Fruit fly (Drosophila melanogaster) whole organism, embryonic: ENCODE data around the gene Osbp.

Experiments used
- CG10321 ChIP-seq: fragments of 200-800 bp; sonication (Bioruptor generic); IDR thresholded peaks from 2 replicates; pipeline ENCODE4 v1.3.6; 2022; ENCODE audit warnings: missing biosample characterization, missing genetic modification characterization
- CG10654 ChIP-seq: fragments of 200-800 bp; sonication (Bioruptor generic); optimal IDR thresholded peaks from 2 replicates; lab custom pipeline; 2016; ENCODE audit warnings: missing biosample characterization, missing genetic modification characterization
- CG10979 ChIP-seq: fragments of 200-800 bp; sonication (Bioruptor generic); optimal IDR thresholded peaks from 2 replicates; lab custom pipeline; 2018; ENCODE audit warnings: missing biosample characterization, mild to moderate bottlenecking, missing genetic modification characterization, moderate library complexity
- CG11696 ChIP-seq: fragments of 200-800 bp; sonication (Bioruptor generic); IDR thresholded peaks from 2 replicates; pipeline ENCODE4 v1.3.6; 2022; ENCODE audit warnings: missing biosample characterization, missing genetic modification characterization
- CG14014 ChIP-seq: fragments of 200-800 bp; sonication (Bioruptor generic); IDR thresholded peaks from 2 replicates; pipeline ENCODE4 v1.3.6; 2022; ENCODE audit warnings: missing biosample characterization, missing genetic modification characterization
- CG14667 ChIP-seq: fragments of 200-800 bp; sonication (Bioruptor generic); IDR thresholded peaks from 2 replicates; pipeline ENCODE4 v1.3.6; 2022; ENCODE audit warnings: missing biosample characterization, missing genetic modification characterization
- CG17361 ChIP-seq: fragments of 200-800 bp; sonication (Bioruptor generic); IDR thresholded peaks from 3 replicates; pipeline ENCODE4 v1.3.6; 2022; ENCODE audit warnings: missing biosample characterization, missing genetic modification characterization
- CG17612 ChIP-seq: fragments of 200-800 bp; sonication (Bioruptor generic); IDR thresholded peaks from 2 replicates; pipeline ENCODE4 v1.3.6; 2022; ENCODE audit warnings: missing biosample characterization, missing genetic modification characterization
- CG17912 ChIP-seq: fragments of 200-800 bp; sonication (Bioruptor generic); optimal IDR thresholded peaks from 2 replicates; lab custom pipeline; 2018; ENCODE audit warnings: missing biosample characterization, mild to moderate bottlenecking, missing genetic modification characterization
- CG1832 ChIP-seq: fragments of 200-800 bp; sonication (Bioruptor generic); optimal IDR thresholded peaks from 2 replicates; lab custom pipeline; 2017; ENCODE audit warnings: missing biosample characterization, mild to moderate bottlenecking, missing genetic modification characterization, inconsistent platforms
- CG31365 ChIP-seq: fragments of 200-800 bp; sonication (Bioruptor generic); optimal IDR thresholded peaks from 2 replicates; lab custom pipeline; 2018; ENCODE audit warnings: missing biosample characterization, mild to moderate bottlenecking, missing genetic modification characterization
- CG32767 ChIP-seq: fragments of 200-800 bp; sonication (Bioruptor generic); IDR thresholded peaks from 2 replicates; pipeline ENCODE4 v1.3.6; 2022; ENCODE audit warnings: missing biosample characterization, missing genetic modification characterization
- CG3407 ChIP-seq: fragments of 200-800 bp; sonication (Bioruptor generic); optimal IDR thresholded peaks from 2 replicates; lab custom pipeline; 2018; ENCODE audit warnings: missing biosample characterization, mild to moderate bottlenecking, missing genetic modification characterization
- CG34422 ChIP-seq: fragments of 200-800 bp; sonication (Bioruptor generic); IDR thresholded peaks from 3 replicates; pipeline ENCODE4 v1.3.6; 2022; ENCODE audit warnings: missing biosample characterization, missing genetic modification characterization
- CG4617 ChIP-seq: fragments of 200-800 bp; sonication (Bioruptor generic); optimal IDR thresholded peaks from 3 replicates; lab custom pipeline; 2016; ENCODE audit warnings: missing biosample characterization, missing genetic modification characterization, borderline replicate concordance
- CG4820 ChIP-seq: fragments of 200-800 bp; sonication (Bioruptor generic); optimal IDR thresholded peaks from 3 replicates; lab custom pipeline; 2016; ENCODE audit warnings: missing biosample characterization, missing genetic modification characterization
- CG6254 ChIP-seq: fragments of 200-800 bp; sonication (Bioruptor generic); optimal IDR thresholded peaks from 3 replicates; lab custom pipeline; 2017; ENCODE audit warnings: mild to moderate bottlenecking, missing biosample characterization, missing genetic modification reagents, missing genetic modification characterization
- CG7786 ChIP-seq: fragments of 200-800 bp; sonication (Bioruptor generic); optimal IDR thresholded peaks from 2 replicates; lab custom pipeline; 2016; ENCODE audit warnings: missing biosample characterization, missing genetic modification characterization
- Drgx ChIP-seq: fragments of 200-800 bp; sonication (Bioruptor generic); IDR thresholded peaks from 2 replicates; pipeline ENCODE4 v1.3.6; 2022; ENCODE audit warnings: missing biosample characterization, missing genetic modification characterization
- Hmr ChIP-seq: fragments of 200-800 bp; sonication (Bioruptor generic); optimal IDR thresholded peaks from 3 replicates; lab custom pipeline; 2017; ENCODE audit warnings: mild to moderate bottlenecking, missing biosample characterization, missing genetic modification reagents, missing genetic modification characterization
- Lhr ChIP-seq: fragments of 200-800 bp; sonication (Bioruptor generic); optimal IDR thresholded peaks from 3 replicates; lab custom pipeline; 2017; ENCODE audit warnings: mild to moderate bottlenecking, missing biosample characterization, missing genetic modification reagents, missing genetic modification characterization
- Poxn ChIP-seq: fragments of 200-800 bp; sonication (Bioruptor generic); IDR thresholded peaks from 2 replicates; pipeline ENCODE4 v1.3.6; 2022; ENCODE audit warnings: missing biosample characterization, missing genetic modification characterization
- Sin3A ChIP-seq: fragments of >200 bp; optimal IDR thresholded peaks from 2 replicates; lab custom pipeline; 2018
- Sox102F ChIP-seq: fragments of 200-800 bp; sonication (Bioruptor generic); optimal IDR thresholded peaks from 2 replicates; lab custom pipeline; 2018; ENCODE audit warnings: missing biosample characterization, mild to moderate bottlenecking, missing genetic modification characterization, moderate library complexity
- Ssrp ChIP-seq: fragments of 200-800 bp; sonication (Bioruptor generic); optimal IDR thresholded peaks from 2 replicates; lab custom pipeline; 2018; ENCODE audit warnings: missing biosample characterization, mild to moderate bottlenecking, missing genetic modification characterization, moderate library complexity
- Xbp1 ChIP-seq: fragments of 200-800 bp; sonication (Bioruptor generic); optimal IDR thresholded peaks from 3 replicates; lab custom pipeline; 2016; ENCODE audit warnings: missing biosample characterization, mild to moderate bottlenecking, missing genetic modification characterization
- al ChIP-seq: fragments of 200-800 bp; sonication (Bioruptor generic); IDR thresholded peaks from 2 replicates; pipeline ENCODE4 v1.3.6; 2022; ENCODE audit warnings: missing biosample characterization, missing genetic modification characterization
- az2 ChIP-seq: fragments of 200-800 bp; sonication (Bioruptor generic); optimal IDR thresholded peaks from 3 replicates; lab custom pipeline; 2016; ENCODE audit warnings: missing biosample characterization, missing genetic modification characterization
- bbx ChIP-seq: fragments of 200-800 bp; sonication (Bioruptor generic); IDR thresholded peaks from 2 replicates; pipeline ENCODE4 v1.3.6; 2022; ENCODE audit warnings: missing biosample characterization, missing genetic modification characterization; ENCODE audit not compliant: partially characterized antibody
- bsh ChIP-seq, 2 experiments: fragments of 200-800 bp; sonication (Bioruptor generic); optimal IDR thresholded peaks; 2 replicates each; lab custom pipeline; 2017 to 2018; ENCODE audit warnings: mild to moderate bottlenecking in 2 of 2, missing biosample characterization in 2 of 2, missing genetic modification characterization in 2 of 2, moderate library complexity in 1 of 2
- chm ChIP-seq: fragments of 200-800 bp; sonication (Bioruptor generic); IDR thresholded peaks from 2 replicates; pipeline ENCODE4 v1.3.6; 2022; ENCODE audit warnings: missing biosample characterization, missing genetic modification characterization
- dimm ChIP-seq: fragments of 200-800 bp; sonication (Bioruptor generic); IDR thresholded peaks from 2 replicates; pipeline ENCODE4 v1.3.6; 2022; ENCODE audit warnings: missing biosample characterization, missing genetic modification characterization
- dmrt99B ChIP-seq: fragments of 200-800 bp; sonication (Bioruptor generic); optimal IDR thresholded peaks from 2 replicates; lab custom pipeline; 2018; ENCODE audit warnings: missing biosample characterization, mild to moderate bottlenecking, missing genetic modification characterization, moderate library complexity
- emc ChIP-seq: fragments of 200-800 bp; sonication (Bioruptor generic); optimal IDR thresholded peaks from 2 replicates; lab custom pipeline; 2016; ENCODE audit warnings: missing biosample characterization, missing genetic modification characterization
- eyg ChIP-seq: fragments of 200-800 bp; sonication (Bioruptor generic); optimal IDR thresholded peaks from 3 replicates; lab custom pipeline; 2016; ENCODE audit warnings: missing biosample characterization, missing genetic modification characterization
- fd102C ChIP-seq: fragments of 200-800 bp; sonication (Bioruptor generic); optimal IDR thresholded peaks from 2 replicates; lab custom pipeline; 2018; ENCODE audit warnings: missing biosample characterization, mild to moderate bottlenecking, missing genetic modification characterization, moderate library complexity
- fd96Cb ChIP-seq: fragments of 200-800 bp; sonication (Bioruptor generic); optimal IDR thresholded peaks from 2 replicates; lab custom pipeline; 2018; ENCODE audit warnings: missing biosample characterization, mild to moderate bottlenecking, missing genetic modification characterization, moderate library complexity
- gcm ChIP-seq: fragments of 200-800 bp; sonication (Bioruptor generic); optimal IDR thresholded peaks from 2 replicates; lab custom pipeline; 2019; ENCODE audit warnings: missing biosample characterization, mild to moderate bottlenecking, missing genetic modification characterization, moderate library complexity
- grn ChIP-seq: fragments of 200-800 bp; sonication (Bioruptor generic); optimal IDR thresholded peaks from 3 replicates; lab custom pipeline; 2017; ENCODE audit warnings: missing biosample characterization, missing genetic modification characterization
- jing ChIP-seq: fragments of 200-800 bp; sonication (Bioruptor generic); optimal IDR thresholded peaks from 2 replicates; lab custom pipeline; 2018; ENCODE audit warnings: missing biosample characterization, mild to moderate bottlenecking, missing genetic modification characterization
- ken ChIP-seq: fragments of 200-800 bp; sonication (Bioruptor generic); IDR thresholded peaks from 3 replicates; pipeline ENCODE4 v1.3.6; 2022; ENCODE audit warnings: missing biosample characterization, missing genetic modification characterization
- lilli ChIP-seq: fragments of 200-800 bp; sonication (Bioruptor generic); optimal IDR thresholded peaks from 3 replicates; lab custom pipeline; 2016; ENCODE audit warnings: missing biosample characterization, missing genetic modification characterization
- lmd ChIP-seq: fragments of 200-800 bp; sonication (Bioruptor generic); IDR thresholded peaks from 2 replicates; pipeline ENCODE4 v1.3.6; 2022; ENCODE audit warnings: missing biosample characterization, missing genetic modification characterization
- oc ChIP-seq: fragments of 200-800 bp; sonication (Bioruptor generic); optimal IDR thresholded peaks from 2 replicates; lab custom pipeline; 2018; ENCODE audit warnings: missing biosample characterization, mild to moderate bottlenecking, missing genetic modification characterization, moderate library complexity
- phol ChIP-seq: fragments of 200-800 bp; sonication (Bioruptor generic); optimal IDR thresholded peaks from 3 replicates; lab custom pipeline; 2018; ENCODE audit warnings: missing biosample characterization, mild to moderate bottlenecking, missing genetic modification characterization, moderate library complexity
- row ChIP-seq: fragments of 200-800 bp; sonication (Bioruptor generic); IDR thresholded peaks from 3 replicates; pipeline ENCODE4 v1.3.6; 2022; ENCODE audit warnings: missing biosample characterization, missing genetic modification characterization
- slbo ChIP-seq: fragments of 200-800 bp; sonication (Bioruptor generic); IDR thresholded peaks from 2 replicates; pipeline ENCODE4 v1.3.6; 2022; ENCODE audit warnings: missing biosample characterization, missing genetic modification characterization
- slp2 ChIP-seq: fragments of 200-800 bp; sonication (Bioruptor generic); optimal IDR thresholded peaks from 2 replicates; lab custom pipeline; 2016; ENCODE audit warnings: missing biosample characterization, missing genetic modification characterization
- so ChIP-seq: fragments of 200-800 bp; sonication (Bioruptor generic); IDR thresholded peaks from 3 replicates; pipeline ENCODE4 v1.3.6; 2022; ENCODE audit warnings: missing biosample characterization, missing genetic modification characterization
- stwl ChIP-seq: fragments of 200-800 bp; sonication (Bioruptor generic); optimal IDR thresholded peaks from 3 replicates; lab custom pipeline; 2018; ENCODE audit warnings: missing biosample characterization, mild to moderate bottlenecking, missing genetic modification characterization, moderate library complexity
- vnd ChIP-seq: fragments of 200-800 bp; sonication (Bioruptor generic); IDR thresholded peaks from 3 replicates; pipeline ENCODE4 v1.3.6; 2022; ENCODE audit warnings: missing biosample characterization, missing genetic modification characterization; ENCODE audit not compliant: partially characterized antibody
- zf30C ChIP-seq: fragments of 200-800 bp; sonication (Bioruptor generic); optimal IDR thresholded peaks from 3 replicates; lab custom pipeline; 2018; ENCODE audit warnings: missing biosample characterization, mild to moderate bottlenecking, missing genetic modification characterization

The Osbp gene

dm6 chr3R:24886470-24886869 is 51.6 kb downstream of the Osbp start (continued):
- TF ChIP-seq fd96Cb (tag; lab: Kevin White, UChicago) (peak; percentile 7), slp2 (GFP tag; lab: Kevin White, UChicago) (no peak), Drgx (GFP tag; lab: Robert Waterston, UW) (peak; percentile 47), lilli (GFP tag; lab: Kevin White, UChicago) (no peak), CG3407 (GFP tag; lab: Kevin White, UChicago) (no peak), gcm (GFP tag; lab: Kevin White, UChicago) (no peak), Sox102F (GFP tag; lab: Kevin White, UChicago) (peak; percentile 58), slbo (GFP tag; lab: Robert Waterston, UW) (no peak), CG34422 (GFP tag; lab: Robert Waterston, UW) (no peak), emc (GFP tag; lab: Kevin White, UChicago) (no peak), ken (GFP tag; lab: Robert Waterston, UW) (no peak), Ssrp (tag; lab: Kevin White, UChicago) (peak; percentile 9), fd102C (no peak), CG4617 (GFP tag; lab: Kevin White, UChicago) (no peak), bsh (GFP tag; optimal IDR thresholded peaks at IDR 0.05; lab: Kevin White, UChicago) (peak in 1 of 2 experiments; percentile 26), CG4820 (GFP tag; lab: Kevin White, UChicago) (no peak), lmd (GFP tag; lab: Robert Waterston, UW) (peak; percentile 19; the same call in 1 of the 2 replicates), so (GFP tag; lab: Robert Waterston, UW) (no peak), phol (tag; lab: Kevin White, UChicago) (peak; percentile 27), eyg (GFP tag; lab: Kevin White, UChicago) (no peak), CG17612 (GFP tag; lab: Robert Waterston, UW) (no peak), Lhr (GFP tag; lab: Kevin White, UChicago) (no peak), grn (GFP tag; lab: Kevin White, UChicago) (no peak), CG14667 (GFP tag; lab: Robert Waterston, UW) (no peak), CG14014 (GFP tag; lab: Robert Waterston, UW) (no peak), CG6254 (no peak), CG17912 (GFP tag; lab: Kevin White, UChicago) (no peak), dimm (GFP tag; lab: Robert Waterston, UW) (no peak), CG10654 (GFP tag; lab: Kevin White, UChicago) (no peak), Xbp1 (GFP tag; lab: Kevin White, UChicago) (peak; percentile 1), az2 (GFP tag; lab: Kevin White, UChicago) (peak; percentile 16), CG31365 (tag; lab: Kevin White, UChicago) (no peak), CG10979 (tag; lab: Kevin White, UChicago) (peak; percentile 17), row (GFP tag; lab: Robert Waterston, UW) (0 out of 3 replicates have a peak, but pooled peaks have one; percentile 5), jing (GFP tag; lab: Kevin White, UChicago) (no peak), stwl (tag; lab: Kevin White, UChicago) (no peak), chm (GFP tag; lab: Robert Waterston, UW) (no peak), Sin3A (lab: Kevin White, UChicago) (no peak), CG7786 (GFP tag; lab: Kevin White, UChicago) (no peak), dmrt99B (tag; lab: Kevin White, UChicago) (peak; percentile 57), CG11696 (GFP tag; lab: Robert Waterston, UW) (no peak), CG1832 (GFP tag; lab: Kevin White, UChicago) (no peak), Poxn (GFP tag; lab: Robert Waterston, UW) (no peak), Hmr (GFP tag; lab: Kevin White, UChicago) (no peak), CG10321 (GFP tag; lab: Robert Waterston, UW) (no peak), bbx (no peak), al (no peak), zf30C (GFP tag; lab: Kevin White, UChicago) (no peak), vnd (GFP tag; lab: Robert Waterston, UW) (no peak), CG17361 (GFP tag; lab: Robert Waterston, UW) (no peak), CG32767 (GFP tag; lab: Robert Waterston, UW) (no peak), oc (no peak)
